Fruit fly (Drosophila melanogaster): Measurements from ENCODE around the gene Krn.

Krn gene

DNA sequence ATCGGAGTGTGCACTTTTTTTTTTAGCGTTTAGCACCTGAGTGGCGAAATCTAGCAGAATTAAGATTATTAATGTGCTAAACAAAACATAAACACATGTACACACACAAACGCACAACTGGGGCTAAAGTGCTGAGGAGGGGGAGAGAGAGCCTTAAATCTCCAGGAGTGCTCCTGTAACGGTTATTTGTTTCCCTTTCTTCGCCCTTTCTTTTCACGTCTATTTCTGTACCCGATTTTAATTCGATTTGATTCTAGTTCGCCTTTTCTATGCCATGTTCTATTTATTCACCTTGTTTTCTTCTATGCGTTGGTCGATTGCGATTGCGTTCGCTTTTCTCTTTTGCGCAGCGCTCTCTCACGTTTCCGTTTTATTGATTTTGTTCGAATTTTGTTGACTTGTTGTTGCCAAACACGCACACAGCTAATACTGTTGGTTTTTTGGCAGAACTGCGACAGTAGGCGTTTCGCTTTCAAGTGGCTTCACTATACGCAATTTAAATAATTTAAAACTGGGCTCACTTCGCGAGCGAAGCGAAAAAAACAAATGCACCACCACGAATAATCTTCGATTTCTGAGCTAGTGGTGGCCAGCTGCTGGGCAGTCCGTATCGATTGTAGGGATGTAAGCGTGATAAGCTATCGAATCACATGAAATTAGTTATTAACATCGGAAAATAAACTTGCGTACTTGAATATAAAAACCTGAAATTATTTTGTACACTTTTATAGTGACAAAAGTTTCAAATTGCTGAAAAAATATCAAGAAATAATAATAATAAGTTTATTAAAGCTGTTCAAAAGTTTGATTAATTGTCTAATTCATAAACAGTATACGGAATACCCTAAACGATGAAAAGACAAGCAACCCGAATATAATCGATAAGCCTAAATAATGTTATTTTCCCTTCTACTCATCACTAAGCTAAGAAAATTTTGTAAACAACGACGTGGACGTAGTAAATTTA, at the start of gene Krn, which contains the start of the genes Ndfip and CG7484 (continued):
- TF ChIP-seq mld (GFP tag; IDR thresholded peaks at IDR 0.05; ENCODE audit: partially characterized antibody), result peak; percentile 82
- TF ChIP-seq CG18764 (GFP tag; optimal IDR thresholded peaks at IDR 0.05), result peak; percentile 76
- TF ChIP-seq Neu2 (GFP tag; optimal IDR thresholded peaks at IDR 0.05; ENCODE audit: borderline replicate concordance), result no peak
- TF ChIP-seq hth (optimal IDR thresholded peaks at IDR 0.05), result no peak
- peak; percentile 72 for TF ChIP-seq slp2 (GFP tag; optimal IDR thresholded peaks at IDR 0.05)
- TF ChIP-seq Mad (GFP tag; optimal IDR thresholded peaks at IDR 0.05), result peak; percentile 80

DNA sequence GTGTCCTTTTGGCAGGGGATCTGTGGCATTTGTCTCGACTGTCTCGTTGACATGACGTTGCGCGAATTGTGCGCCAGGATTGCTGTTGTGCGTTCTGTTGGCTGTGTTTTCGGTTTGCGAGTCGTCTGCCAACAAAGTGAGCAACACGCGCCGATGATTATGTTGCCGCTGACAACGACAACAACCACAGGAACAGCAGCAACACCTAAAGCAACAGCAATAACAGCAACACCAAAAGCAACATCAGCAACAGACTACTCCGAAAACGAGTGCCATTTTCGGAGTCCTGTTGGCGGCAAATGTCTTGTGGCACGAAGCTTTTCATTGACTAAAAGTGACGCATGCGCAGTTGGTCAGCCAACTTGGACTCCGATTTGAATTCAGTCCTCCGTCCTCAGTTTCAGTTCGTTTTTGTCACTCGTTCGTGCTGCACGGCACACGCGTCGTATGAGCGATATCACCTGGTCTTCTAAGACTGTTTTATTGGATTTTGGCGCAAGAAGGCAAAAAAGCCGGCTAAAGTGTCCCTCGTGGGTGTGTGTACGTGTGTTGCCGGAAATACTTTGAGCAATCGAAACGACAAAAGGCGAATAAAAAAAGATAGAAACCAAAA, 35.6 kb upstream of the Krn start, which contains the start of gene Ccn:
Gene Ccn, plus strand, starts transcription at position 437 of the 613 bp plus-strand sequence.
- TF ChIP-seq Deaf1 (tag; optimal IDR thresholded peaks at IDR 0.05), result peak; percentile 83
- TF ChIP-seq abd-A (tag; optimal IDR thresholded peaks at IDR 0.05), result peak; percentile 56
- peak; percentile 18 for TF ChIP-seq Jarid2 (GFP tag; optimal IDR thresholded peaks at IDR 0.05)
- TF ChIP-seq pan (optimal IDR thresholded peaks at IDR 0.05), result no peak
- no peak for TF ChIP-seq pan (GFP tag; optimal IDR thresholded peaks at IDR 0.05 in 1 of 2, IDR thresholded peaks at IDR 0.05 in 1 of 2)
- TF ChIP-seq CG11504 (tag; optimal IDR thresholded peaks at IDR 0.05), result peak; percentile 95
- no peak for TF ChIP-seq HmgZ (tag; optimal IDR thresholded peaks at IDR 0.05)
- TF ChIP-seq CG13894 (tag; optimal IDR thresholded peaks at IDR 0.05), result peak; percentile 32
- TF ChIP-seq chinmo (GFP tag; IDR thresholded peaks at IDR 0.05; ENCODE audit: partially characterized antibody), result 0 out of 4 replicates have a peak, but pooled peaks have one; percentile 11
- peak; percentile 53 for TF ChIP-seq ewg (GFP tag; optimal IDR thresholded peaks at IDR 0.05)
- TF ChIP-seq Atf3 (GFP tag; optimal IDR thresholded peaks at IDR 0.05), result no peak
- TF ChIP-seq CHES-1-like (GFP tag; optimal IDR thresholded peaks at IDR 0.05), result no peak
- TF ChIP-seq Eip74EF (GFP tag; optimal IDR thresholded peaks at IDR 0.05), result no peak
- peak; percentile 12 for TF ChIP-seq scrt (GFP tag; optimal IDR thresholded peaks at IDR 0.05)

DNA sequence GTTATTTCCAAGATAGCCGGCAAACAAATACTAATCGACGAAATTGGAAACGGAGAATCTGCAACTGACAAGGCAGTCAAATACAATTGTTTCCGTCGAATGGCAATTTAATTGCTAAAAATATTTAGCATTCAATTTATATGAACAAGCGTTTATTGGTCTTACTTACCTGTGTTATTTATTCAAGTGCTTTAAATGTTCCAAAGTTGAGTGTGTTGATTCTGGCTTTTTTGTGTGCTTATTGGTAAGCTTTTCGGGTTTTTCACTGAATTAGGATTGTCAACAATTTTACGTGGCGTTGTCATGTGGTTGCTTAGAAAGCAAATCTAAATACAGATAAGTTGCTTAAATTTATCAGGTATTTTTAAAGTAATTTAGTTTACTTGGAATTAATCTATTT, 17.7 kb upstream of the Krn start:
- peak; percentile 13 for TF ChIP-seq Meics (GFP tag; optimal IDR thresholded peaks at IDR 0.05)
- peak; percentile 1 for TF ChIP-seq mirr (GFP tag; optimal IDR thresholded peaks at IDR 0.05)
- TF ChIP-seq CG2120 (GFP tag; optimal IDR thresholded peaks at IDR 0.05), result peak; percentile 10
- no peak for TF ChIP-seq CG30020 (tag; optimal IDR thresholded peaks at IDR 0.05)
- no peak for TF ChIP-seq Elba2 (GFP tag; optimal IDR thresholded peaks at IDR 0.05)
- peak; percentile 7 for TF ChIP-seq CG13894 (tag; optimal IDR thresholded peaks at IDR 0.05)
- no peak for TF ChIP-seq CG7786 (GFP tag; optimal IDR thresholded peaks at IDR 0.05)
- TF ChIP-seq CG15514 (GFP tag; optimal IDR thresholded peaks at IDR 0.05), result peak; percentile 29
- TF ChIP-seq CG3281 (GFP tag; optimal IDR thresholded peaks at IDR 0.05), result peak; percentile 18
- TF ChIP-seq az2 (GFP tag; optimal IDR thresholded peaks at IDR 0.05), result no peak
- no peak for TF ChIP-seq nerfin-2 (GFP tag; IDR thresholded peaks at IDR 0.05; ENCODE audit: partially characterized antibody)
- no peak for TF ChIP-seq ttk (GFP tag; IDR thresholded peaks at IDR 0.05)
- TF ChIP-seq Med (GFP tag), result peak; percentile 44
- TF ChIP-seq fu2 (GFP tag; optimal IDR thresholded peaks at IDR 0.05), result no peak
- no peak for TF ChIP-seq CG15269 (tag; optimal IDR thresholded peaks at IDR 0.05)
- TF ChIP-seq Lpt (GFP tag; optimal IDR thresholded peaks at IDR 0.05), result no peak
- TF ChIP-seq Chrac-16 (GFP tag; optimal IDR thresholded peaks at IDR 0.05), result no peak
- TF ChIP-seq CG18599 (GFP tag; optimal IDR thresholded peaks at IDR 0.05), result peak; percentile 70
- no peak for TF ChIP-seq Ptx1 (GFP tag; IDR thresholded peaks at IDR 0.05)
- no peak for TF ChIP-seq CG6272 (GFP tag; IDR thresholded peaks at IDR 0.05)
- TF ChIP-seq tx (GFP tag; optimal IDR thresholded peaks at IDR 0.05), result no peak
- peak; percentile 67 for TF ChIP-seq lab (GFP tag; optimal IDR thresholded peaks at IDR 0.05)
- no peak for TF ChIP-seq CG7271 (tag; optimal IDR thresholded peaks at IDR 0.05)
- TF ChIP-seq CG10274 (GFP tag; optimal IDR thresholded peaks at IDR 0.05), result no peak
- TF ChIP-seq cad (GFP tag; optimal IDR thresholded peaks at IDR 0.05), result no peak
- no peak for TF ChIP-seq NC2β (GFP tag; optimal IDR thresholded peaks at IDR 0.05)

All from whole organism, embryonic.